Worm (Caenorhabditis elegans) whole organism, L3 larva: ENCODE results near the gene F41E6.7.

ENCODE experiments used
- R02D3.7 ChIP-seq: fragments of 150-350 bp; optimal IDR thresholded peaks from 2 replicates; lab custom pipeline; 2014; ENCODE audit warnings: missing biosample characterization, missing genetic modification characterization
- ZK546.5 ChIP-seq: sonication (generic microtip); optimal IDR thresholded peaks from 2 replicates; lab custom pipeline; 2017; ENCODE audit warnings: missing biosample characterization, missing genetic modification characterization
- lin-15B ChIP-seq: fragments of 150-350 bp; optimal IDR thresholded peaks from 2 replicates; lab custom pipeline; 2014; ENCODE audit warnings: missing biosample characterization, missing genetic modification characterization
- nfya-1 ChIP-seq: sonication (generic microtip); optimal IDR thresholded peaks from 2 replicates; lab custom pipeline; 2017; ENCODE audit warnings: missing genetic modification characterization, mild to moderate bottlenecking, missing compliant biosample characterization, antibody characterized with exemption, moderate library complexity; ENCODE audit not compliant: insufficient read depth
- nhr-12 ChIP-seq: fragments of 150-350 bp; optimal IDR thresholded peaks from 2 replicates; lab custom pipeline; 2014; ENCODE audit warnings: missing biosample characterization, missing genetic modification characterization
- nhr-28 ChIP-seq: fragments of 150-350 bp; optimal IDR thresholded peaks from 2 replicates; lab custom pipeline; 2014; ENCODE audit warnings: missing biosample characterization, missing genetic modification characterization
- nhr-77 ChIP-seq: fragments of 150-350 bp; optimal IDR thresholded peaks from 2 replicates; lab custom pipeline; 2014; ENCODE audit warnings: missing biosample characterization, missing genetic modification characterization
- unc-62 ChIP-seq: fragments of 150-350 bp; sonication (generic microtip); optimal IDR thresholded peaks from 4 replicates; lab custom pipeline; 2014; ENCODE audit warnings: missing biosample characterization, missing genetic modification reagents, missing genetic modification characterization
- ztf-11 ChIP-seq: fragments of 150-350 bp; optimal IDR thresholded peaks from 2 replicates; lab custom pipeline; 2014; ENCODE audit warnings: missing biosample characterization, missing genetic modification characterization

ce11 chrV:8580961-8581360 is 18.1 kb downstream of the F41E6.7 start, which contains the start of gene C10B5.1:
- TF ChIP-seq nhr-12 (no peak), nhr-77 (no peak), ztf-11 (tag; lab: Kevin White, UChicago) (no peak), ZK546.5 (tag; lab: Kevin White, UChicago) (no peak), nfya-1 (no peak), lin-15B (tag; lab: Kevin White, UChicago) (no peak), nhr-28 (tag; lab: Kevin White, UChicago) (no peak), unc-62 (GFP tag; lab: Kevin White, UChicago) (no peak), R02D3.7 (no peak)
